Fruit fly (Drosophila melanogaster): ENCODE measurements around the gene Rev1.
A peak's percentile ranks its signal among the peaks of the same experiment; 100 is the strongest.

Gene Rev1

DNA sequence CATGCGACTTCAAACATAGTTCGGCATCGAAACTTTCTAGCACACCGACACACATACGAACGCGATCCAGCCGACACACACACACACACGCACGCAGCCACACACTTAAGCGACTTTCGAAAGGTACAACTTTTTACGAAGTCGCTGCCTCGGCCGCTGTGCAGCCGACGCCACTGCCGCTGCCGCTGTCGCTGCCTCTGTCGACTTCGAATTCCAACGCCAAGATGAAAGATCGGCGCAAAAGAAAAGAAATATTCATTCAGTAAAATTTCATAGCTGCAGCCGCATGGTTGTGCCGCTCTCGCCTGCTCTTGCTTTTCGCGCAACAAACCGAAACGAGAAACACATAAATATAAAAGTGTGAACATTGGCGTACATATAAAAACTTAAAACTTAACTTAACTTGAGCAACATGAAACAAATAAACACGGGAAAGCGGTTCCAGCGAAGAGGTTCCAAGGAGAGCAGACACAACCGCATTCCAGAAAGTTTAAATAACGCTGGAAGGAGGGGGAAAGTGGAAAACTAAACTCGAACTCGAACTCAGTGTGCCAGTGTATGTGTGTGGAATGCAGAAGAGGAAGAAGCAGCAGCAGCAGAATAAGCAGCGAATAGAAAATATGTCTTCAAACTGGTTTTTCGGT, 14.6 kb upstream of the Rev1 start (continued):
- no peak for TF ChIP-seq Dek (tag; optimal IDR thresholded peaks at IDR 0.05)
- TF ChIP-seq gsb (GFP tag; IDR thresholded peaks at IDR 0.05): no peak
- TF ChIP-seq Camta (GFP tag; optimal IDR thresholded peaks at IDR 0.05): no peak
- TF ChIP-seq prd (optimal IDR thresholded peaks at IDR 0.05): no peak
- TF ChIP-seq prd (GFP tag; IDR thresholded peaks at IDR 0.05): no peak
- no peak for TF ChIP-seq aop (GFP tag; IDR thresholded peaks at IDR 0.05)
- TF ChIP-seq CG18262 (tag; optimal IDR thresholded peaks at IDR 0.05): no peak
- TF ChIP-seq CG5180 (GFP tag; optimal IDR thresholded peaks at IDR 0.05): peak; percentile 41
- no peak for TF ChIP-seq CG6683 (GFP tag; optimal IDR thresholded peaks at IDR 0.05)
- TF ChIP-seq CG17385 (GFP tag; optimal IDR thresholded peaks at IDR 0.05): peak; percentile 90
- no peak for TF ChIP-seq kni (GFP tag; optimal IDR thresholded peaks at IDR 0.05)
- TF ChIP-seq slp2 (GFP tag; optimal IDR thresholded peaks at IDR 0.05): no peak
- TF ChIP-seq CG15479 (GFP tag; optimal IDR thresholded peaks at IDR 0.05): no peak
- no peak for TF ChIP-seq fu2 (GFP tag; optimal IDR thresholded peaks at IDR 0.05)
- TF ChIP-seq ERR (GFP tag; optimal IDR thresholded peaks at IDR 0.05): no peak
- no peak for TF ChIP-seq lov (optimal IDR thresholded peaks at IDR 0.05)
- TF ChIP-seq lov (GFP tag; IDR thresholded peaks at IDR 0.05): 0 out of 3 replicates have a peak, but pooled peaks have one; percentile 30
- TF ChIP-seq Optix (GFP tag; IDR thresholded peaks at IDR 0.05): no peak
- 0 out of 2 replicates have a peak, but pooled peaks have one; percentile 2 for TF ChIP-seq CG1024 (GFP tag; IDR thresholded peaks at IDR 0.05)
- no peak for TF ChIP-seq hb (GFP tag; IDR thresholded peaks at IDR 0.05; ENCODE audit: partially characterized antibody)
- no peak for TF ChIP-seq Opbp (GFP tag; IDR thresholded peaks at IDR 0.05; ENCODE audit: partially characterized antibody)
- TF ChIP-seq gem (tag; optimal IDR thresholded peaks at IDR 0.05): no peak
- TF ChIP-seq chinmo (GFP tag; IDR thresholded peaks at IDR 0.05; ENCODE audit: partially characterized antibody): peak; percentile 56; the same call in 3 of the 4 replicates
- no peak for TF ChIP-seq crc (GFP tag; optimal IDR thresholded peaks at IDR 0.05)
- TF ChIP-seq fd3F (GFP tag; optimal IDR thresholded peaks at IDR 0.05): no peak
- TF ChIP-seq CG2129 (GFP tag; IDR thresholded peaks at IDR 0.05; ENCODE audit: partially characterized antibody): no peak
- no peak for TF ChIP-seq CG4730 (GFP tag; IDR thresholded peaks at IDR 0.05)
- TF ChIP-seq Trl (optimal IDR thresholded peaks at IDR 0.05): no peak
- TF ChIP-seq Trl (GFP tag; optimal IDR thresholded peaks at IDR 0.05): peak; percentile 9
- TF ChIP-seq fd102C (GFP tag; optimal IDR thresholded peaks at IDR 0.05): no peak
- no peak for TF ChIP-seq CG5245 (GFP tag; optimal IDR thresholded peaks at IDR 0.05)
- TF ChIP-seq YL-1 (GFP tag; optimal IDR thresholded peaks at IDR 0.05): no peak
- TF ChIP-seq CG12391 (tag; optimal IDR thresholded peaks at IDR 0.05): no peak
- TF ChIP-seq CG42726 (GFP tag; IDR thresholded peaks at IDR 0.05; ENCODE audit: partially characterized antibody): peak; percentile 57; the same call in 1 of the 2 replicates
- TF ChIP-seq Hmr (GFP tag; optimal IDR thresholded peaks at IDR 0.05): no peak
- TF ChIP-seq amos (GFP tag; IDR thresholded peaks at IDR 0.05; ENCODE audit: partially characterized antibody): no peak
- TF ChIP-seq jigr1 (GFP tag; IDR thresholded peaks at IDR 0.05): no peak
- TF ChIP-seq CG4328 (GFP tag; optimal IDR thresholded peaks at IDR 0.05): no peak
- TF ChIP-seq ato (GFP tag; IDR thresholded peaks at IDR 0.05; ENCODE audit: partially characterized antibody): no peak
- TF ChIP-seq CG11398 (GFP tag; optimal IDR thresholded peaks at IDR 0.05): peak; percentile 19
- TF ChIP-seq ash1 (GFP tag; optimal IDR thresholded peaks at IDR 0.05): no peak
- TF ChIP-seq CG10565 (GFP tag; optimal IDR thresholded peaks at IDR 0.05): no peak
- no peak for TF ChIP-seq E2f2 (GFP tag; IDR thresholded peaks at IDR 0.05)
- TF ChIP-seq Nf-YC (tag; optimal IDR thresholded peaks at IDR 0.05): peak; percentile 70
- no peak for TF ChIP-seq nerfin-2 (GFP tag; IDR thresholded peaks at IDR 0.05; ENCODE audit: partially characterized antibody)
- TF ChIP-seq CG18764 (GFP tag; optimal IDR thresholded peaks at IDR 0.05): no peak
- no peak for TF ChIP-seq ems (GFP tag; optimal IDR thresholded peaks at IDR 0.05)
- 0 out of 3 replicates have a peak, but pooled peaks have one; percentile 9 for TF ChIP-seq HLH4C (GFP tag; IDR thresholded peaks at IDR 0.05; ENCODE audit: partially characterized antibody)
- TF ChIP-seq fd64A (GFP tag; optimal IDR thresholded peaks at IDR 0.05): no peak
- no peak for TF ChIP-seq Xrp1 (GFP tag; IDR thresholded peaks at IDR 0.05)
